Worm (Caenorhabditis elegans): ENCODE results near the gene rps-4.

- TF ChIP-seq hlh-1 (tag; optimal IDR thresholded peaks at IDR 0.05) (no peak), unc-62 (GFP tag; optimal IDR thresholded peaks at IDR 0.05) (no peak), snpc-4 (tag; optimal IDR thresholded peaks at IDR 0.05) (no peak), flh-1 (GFP tag; optimal IDR thresholded peaks at IDR 0.05) (no peak), pha-4 (tag; optimal IDR thresholded peaks at IDR 0.05) (no peak), ztf-11 (tag; optimal IDR thresholded peaks at IDR 0.05) (no peak), elt-1 (tag; optimal IDR thresholded peaks at IDR 0.05; ENCODE audit: borderline replicate concordance, insufficient read depth) (no peak), nhr-237 (tag; optimal IDR thresholded peaks at IDR 0.05) (no peak)
Measured at ce11 chrIV:7131780-7132179, 47.3 kb upstream of the rps-4 start, which contains the start of gene grsp-3.

All from whole organism, mixed stage, embryonic.